Fruit fly (Drosophila melanogaster) whole organism, pupa: Measurements from ENCODE around the gene CG13398.

ENCODE experiments used
- CG10348 ChIP-seq: fragments of 200-800 bp; sonication (Bioruptor generic); IDR thresholded peaks from 2 replicates; pipeline ENCODE4 v1.3.6; 2022; ENCODE audit warnings: missing biosample characterization, missing genetic modification characterization
- CG12605 ChIP-seq: fragments of 200-800 bp; sonication (Bioruptor generic); IDR thresholded peaks from 2 replicates; pipeline ENCODE4 v1.3.6; 2022; ENCODE audit warnings: missing biosample characterization, missing genetic modification characterization
- CG13204 ChIP-seq: fragments of 200-800 bp; sonication (Bioruptor generic); optimal IDR thresholded peaks from 2 replicates; lab custom pipeline; 2018; ENCODE audit warnings: missing biosample characterization, mild to moderate bottlenecking, missing genetic modification characterization, moderate library complexity
- CG14655 ChIP-seq: fragments of 200-800 bp; sonication (Bioruptor generic); optimal IDR thresholded peaks from 3 replicates; lab custom pipeline; 2017; ENCODE audit warnings: mild to moderate bottlenecking, missing biosample characterization, missing genetic modification reagents, missing genetic modification characterization
- CG15710 ChIP-seq: fragments of 200-800 bp; sonication (Bioruptor generic); optimal IDR thresholded peaks from 2 replicates; lab custom pipeline; 2018; ENCODE audit warnings: missing biosample characterization, mild to moderate bottlenecking, missing genetic modification characterization, moderate library complexity
- CG17806 ChIP-seq: fragments of 200-800 bp; sonication (Bioruptor generic); optimal IDR thresholded peaks from 2 replicates; lab custom pipeline; 2018; ENCODE audit warnings: missing biosample characterization, mild to moderate bottlenecking, missing genetic modification characterization, moderate library complexity
- CG32121 ChIP-seq: fragments of 200-800 bp; sonication (Bioruptor generic); IDR thresholded peaks from 2 replicates; pipeline ENCODE4 v1.3.6; 2022; ENCODE audit warnings: missing biosample characterization, missing genetic modification characterization
- CG34367 ChIP-seq: fragments of 200-800 bp; sonication (Bioruptor generic); optimal IDR thresholded peaks from 2 replicates; lab custom pipeline; 2018; ENCODE audit warnings: missing biosample characterization, mild to moderate bottlenecking, missing genetic modification characterization
- CG4496 ChIP-seq: fragments of 200-800 bp; sonication (Bioruptor generic); IDR thresholded peaks from 3 replicates; pipeline ENCODE4 v1.3.6; 2022; ENCODE audit warnings: missing biosample characterization, missing genetic modification characterization
- CG8159 ChIP-seq: fragments of 200-800 bp; sonication (Bioruptor generic); optimal IDR thresholded peaks from 3 replicates; lab custom pipeline; 2018; ENCODE audit warnings: missing biosample characterization, mild to moderate bottlenecking, missing genetic modification characterization, moderate library complexity
- CG8301 ChIP-seq: fragments of 200-800 bp; sonication (Bioruptor generic); optimal IDR thresholded peaks from 2 replicates; lab custom pipeline; 2018; ENCODE audit warnings: missing biosample characterization, mild to moderate bottlenecking, missing genetic modification characterization
- CG9948 ChIP-seq: fragments of 200-800 bp; sonication (Bioruptor generic); optimal IDR thresholded peaks from 2 replicates; lab custom pipeline; 2018; ENCODE audit warnings: missing biosample characterization, mild to moderate bottlenecking, missing genetic modification characterization, moderate library complexity
- D1 ChIP-seq: fragments of 200-800 bp; sonication (Bioruptor generic); optimal IDR thresholded peaks from 2 replicates; lab custom pipeline; 2018; ENCODE audit warnings: missing biosample characterization, mild to moderate bottlenecking, missing genetic modification characterization, moderate library complexity
- EcR ChIP-seq: fragments of 200-800 bp; sonication (Bioruptor generic); optimal IDR thresholded peaks from 3 replicates; lab custom pipeline; 2019; ENCODE audit warnings: missing biosample characterization, missing genetic modification characterization, mild to moderate bottlenecking, moderate library complexity, missing genetic modification reagents
- Ets98B ChIP-seq: fragments of 200-800 bp; sonication (Bioruptor generic); IDR thresholded peaks from 2 replicates; pipeline ENCODE4 v1.3.6; 2022; ENCODE audit warnings: missing biosample characterization, missing genetic modification characterization
- Pif1A ChIP-seq: fragments of 200-800 bp; sonication (Bioruptor generic); optimal IDR thresholded peaks from 3 replicates; lab custom pipeline; 2016; ENCODE audit warnings: missing biosample characterization, missing genetic modification characterization
- Pif1B ChIP-seq: fragments of 200-800 bp; sonication (Bioruptor generic); optimal IDR thresholded peaks from 3 replicates; lab custom pipeline; 2016; ENCODE audit warnings: missing biosample characterization, missing genetic modification characterization
- Snoo ChIP-seq: fragments of 200-800 bp; sonication (Bioruptor generic); optimal IDR thresholded peaks from 3 replicates; lab custom pipeline; 2017; ENCODE audit warnings: missing biosample characterization, mild to moderate bottlenecking, missing genetic modification characterization, inconsistent platforms
- fd96Ca ChIP-seq: fragments of 200-800 bp; sonication (Bioruptor generic); IDR thresholded peaks from 3 replicates; pipeline ENCODE4 v1.3.6; 2022; ENCODE audit warnings: missing biosample characterization, missing genetic modification characterization
- gl ChIP-seq: fragments of 200-800 bp; sonication (Bioruptor generic); optimal IDR thresholded peaks from 2 replicates; lab custom pipeline; 2018; ENCODE audit warnings: missing biosample characterization, mild to moderate bottlenecking, missing genetic modification characterization
- rn ChIP-seq: fragments of 200-800 bp; sonication (Bioruptor generic); IDR thresholded peaks from 2 replicates; pipeline ENCODE4 v1.3.6; 2022; ENCODE audit warnings: missing biosample characterization, missing genetic modification characterization

Gene CG13398

dm6 chr2L:8403286-8404270 is 11.5 kb downstream of the CG13398 start, which contains the start of gene emb:
TSS of gene emb (plus strand) at chr2L:8403573.
- TF ChIP-seq CG34367 (tag; lab: Kevin White, UChicago): peak; percentile 39
- no peak for TF ChIP-seq D1
- no peak for TF ChIP-seq CG10348
- TF ChIP-seq fd96Ca: peak; percentile 50
- peak; percentile 73; the same call in 1 of the 2 replicates for TF ChIP-seq CG12605 (GFP tag; lab: Robert Waterston, UW)
- TF ChIP-seq CG13204 (GFP tag; lab: Kevin White, UChicago): no peak
- peak; percentile 12 for TF ChIP-seq CG9948
- no peak for TF ChIP-seq Pif1B
- TF ChIP-seq CG8301 (tag; lab: Kevin White, UChicago): no peak
- peak; percentile 72 for TF ChIP-seq CG4496 (GFP tag; lab: Robert Waterston, UW)
- no peak for TF ChIP-seq CG14655 (GFP tag; lab: Kevin White, UChicago)
- TF ChIP-seq CG15710 (tag; lab: Kevin White, UChicago): peak; percentile 35
- TF ChIP-seq Pif1A (GFP tag; lab: Kevin White, UChicago): no peak
- peak; percentile 41 for TF ChIP-seq Snoo (tag; lab: Kevin White, UChicago)
- TF ChIP-seq EcR (GFP tag; lab: Kevin White, UChicago): peak; percentile 11
- TF ChIP-seq Ets98B (GFP tag; lab: Robert Waterston, UW): 0 out of 2 replicates have a peak, but pooled peaks have one; percentile 36
- peak; percentile 24; the same call in 1 of the 2 replicates for TF ChIP-seq rn (GFP tag; lab: Robert Waterston, UW)
- TF ChIP-seq gl (tag; lab: Kevin White, UChicago): peak; percentile 74
- peak; percentile 49 for TF ChIP-seq CG8159 (tag; lab: Kevin White, UChicago)
- TF ChIP-seq CG17806 (tag; lab: Kevin White, UChicago): peak; percentile 3
- TF ChIP-seq CG32121: peak; percentile 49; the same call in 1 of the 2 replicates

- TF ChIP-seq gl (tag; lab: Kevin White, UChicago) (no peak), fd96Ca (no peak), D1 (no peak), CG10348 (no peak), CG14655 (GFP tag; lab: Kevin White, UChicago) (no peak), CG12605 (GFP tag; lab: Robert Waterston, UW) (no peak), CG4496 (GFP tag; lab: Robert Waterston, UW) (no peak), EcR (GFP tag; lab: Kevin White, UChicago) (no peak), CG13204 (GFP tag; lab: Kevin White, UChicago) (no peak), CG8301 (tag; lab: Kevin White, UChicago) (no peak)
Observed at dm6 chr2L:8402928-8403285, 12.1 kb downstream of the CG13398 start, which contains the start of gene fy. TSS of gene fy (minus strand) at chr2L:8403280.

dm6 chr2L:8399863-8400598 is 15.0 kb downstream of the CG13398 start, which contains the start of gene CG31898:
TSS of gene CG31898 (plus strand) at chr2L:8400421.
- TF ChIP-seq CG32121: no peak
- TF ChIP-seq CG4496 (GFP tag; lab: Robert Waterston, UW): no peak
- TF ChIP-seq gl (tag; lab: Kevin White, UChicago): no peak
- no peak for TF ChIP-seq CG8159 (tag; lab: Kevin White, UChicago)
- TF ChIP-seq Snoo (tag; lab: Kevin White, UChicago): no peak
- TF ChIP-seq CG10348: no peak
- TF ChIP-seq Pif1B: no peak
- TF ChIP-seq CG13204 (GFP tag; lab: Kevin White, UChicago): no peak
- TF ChIP-seq Pif1A (GFP tag; lab: Kevin White, UChicago): no peak
- no peak for TF ChIP-seq CG15710 (tag; lab: Kevin White, UChicago)
- TF ChIP-seq D1: no peak
- TF ChIP-seq CG9948: no peak
- TF ChIP-seq CG34367 (tag; lab: Kevin White, UChicago): no peak
- no peak for TF ChIP-seq CG14655 (GFP tag; lab: Kevin White, UChicago)
- no peak for TF ChIP-seq CG17806 (tag; lab: Kevin White, UChicago)
- no peak for TF ChIP-seq CG8301 (tag; lab: Kevin White, UChicago)
- TF ChIP-seq, all 21 proteins: peak for 0

- TF ChIP-seq CG34367 (tag; lab: Kevin White, UChicago) (no peak), gl (tag; lab: Kevin White, UChicago) (no peak), CG14655 (GFP tag; lab: Kevin White, UChicago) (no peak), Pif1B (no peak)
- TF ChIP-seq, all 21 proteins: peak for 0
Observed at dm6 chr2L:8398721-8399120, 16.3 kb downstream of the CG13398 start, which contains the start of gene CG13386. TSS of gene CG13386 (plus strand) at chr2L:8399021.

dm6 chr2L:8395996-8396699 is 18.9 kb downstream of the CG13398 start, which contains the start of the genes Peritrophin-15a and CG13385:
TSS of gene Peritrophin-15a (minus strand) at chr2L:8396096.
TSS of gene CG13385 (plus strand) at chr2L:8396649.
- no peak for TF ChIP-seq CG15710 (tag; lab: Kevin White, UChicago)
- TF ChIP-seq, all 21 proteins: peak for 0
